Worm (Caenorhabditis elegans): ENCODE measurements around the gene ceh-79.

ceh-79 gene

ce11 chrV:13339633-13340290 is 38.1 kb downstream of the ceh-79 start, which contains the start of the genes str-4 and lgc-48:
str-4 (minus strand) TSS chrV:13339733.
lgc-48 (plus strand) TSS chrV:13340240.
- no peak for TF ChIP-seq hlh-26 (GFP tag; conservative IDR thresholded peaks at IDR 0.05)
- no peak for TF ChIP-seq akir-1 (GFP tag; optimal IDR thresholded peaks at IDR 0.05)
- TF ChIP-seq ztf-6 (GFP tag; IDR thresholded peaks at IDR 0.05): no peak
- TF ChIP-seq ekl-4 (GFP tag; IDR thresholded peaks at IDR 0.05): no peak
- TF ChIP-seq egl-44 (GFP tag; IDR thresholded peaks at IDR 0.05): no peak
- TF ChIP-seq chd-7 (tag; optimal IDR thresholded peaks at IDR 0.05): no peak
- no peak for TF ChIP-seq madf-10 (tag; optimal IDR thresholded peaks at IDR 0.05)
- no peak for TF ChIP-seq ama-1 (optimal IDR thresholded peaks at IDR 0.05)
- no peak for TF ChIP-seq ama-1 (GFP tag; optimal IDR thresholded peaks at IDR 0.05)
- TF ChIP-seq attf-6 (GFP tag; IDR thresholded peaks at IDR 0.05): no peak
- no peak for TF ChIP-seq unc-62 (GFP tag; optimal IDR thresholded peaks at IDR 0.05)
- no peak for TF ChIP-seq ceh-100 (GFP tag; IDR thresholded peaks at IDR 0.05)
- no peak for TF ChIP-seq ztf-3 (GFP tag; optimal IDR thresholded peaks at IDR 0.05)
- no peak for TF ChIP-seq repo-1 (tag; optimal IDR thresholded peaks at IDR 0.05)
- no peak for TF ChIP-seq nfya-1 (tag; optimal IDR thresholded peaks at IDR 0.05; ENCODE audit: borderline replicate concordance, insufficient read depth)
- TF ChIP-seq T07F8.4 (tag; optimal IDR thresholded peaks at IDR 0.05): no peak

ce11 chrV:13342235-13342634 is 40.6 kb downstream of the ceh-79 start:
- TF ChIP-seq ZK185.1 (tag; optimal IDR thresholded peaks at IDR 0.05; ENCODE audit: poor library complexity, severe bottlenecking) (no peak), F57C9.4 (tag; optimal IDR thresholded peaks at IDR 0.05) (no peak), F52B5.7 (tag; optimal IDR thresholded peaks at IDR 0.05) (no peak), attf-3 (GFP tag; conservative IDR thresholded peaks at IDR 0.05) (no peak), mxl-1 (tag; optimal IDR thresholded peaks at IDR 0.05) (no peak), tbx-9 (tag; optimal IDR thresholded peaks at IDR 0.05; ENCODE audit: borderline replicate concordance) (no peak), Y79H2A.3 (GFP tag; conservative IDR thresholded peaks at IDR 0.05) (no peak), aptf-3 (GFP tag; IDR thresholded peaks at IDR 0.05) (no peak), attf-5 (GFP tag; optimal IDR thresholded peaks at IDR 0.05) (no peak), T07F8.4 (tag; optimal IDR thresholded peaks at IDR 0.05) (no peak), sea-2 (GFP tag; IDR thresholded peaks at IDR 0.05) (no peak), somi-1 (GFP tag; optimal IDR thresholded peaks at IDR 0.05) (no peak), lsy-27 (tag; optimal IDR thresholded peaks at IDR 0.05; ENCODE audit: borderline replicate concordance, insufficient read depth) (no peak), cebp-1 (GFP tag; IDR thresholded peaks at IDR 0.05) (no peak), cebp-1 (tag; optimal IDR thresholded peaks at IDR 0.05) (no peak), pbrm-1 (GFP tag; IDR thresholded peaks at IDR 0.05) (no peak)

ce11 chrV:13345867-13346328 is 44.3 kb downstream of the ceh-79 start, which contains the start of gene twk-43:
twk-43 (plus strand) TSS chrV:13346278.
- TF ChIP-seq tbp1 (GFP tag; optimal IDR thresholded peaks at IDR 0.05) (no peak), bed-1 (GFP tag; IDR thresholded peaks at IDR 0.05) (no peak), lsl-1 (GFP tag; optimal IDR thresholded peaks at IDR 0.05) (no peak), B0035.1 (tag; optimal IDR thresholded peaks at IDR 0.05) (no peak), gei-17 (GFP tag; optimal IDR thresholded peaks at IDR 0.05) (no peak), efl-1 (GFP tag; optimal IDR thresholded peaks at IDR 0.05) (no peak), ztf-26 (tag; optimal IDR thresholded peaks at IDR 0.05) (no peak), ztf-22 (GFP tag; optimal IDR thresholded peaks at IDR 0.05) (no peak), xnd-1 (tag; optimal IDR thresholded peaks at IDR 0.05) (no peak), nhr-90 (tag; optimal IDR thresholded peaks at IDR 0.05) (no peak), hlh-12 (tag; optimal IDR thresholded peaks at IDR 0.05) (no peak)
